Fruit fly (Drosophila melanogaster) whole organism, pupa: ENCODE measurements around the gene CG34132.

Experiments
- CG10348 ChIP-seq: fragments of 200-800 bp; sonication (Bioruptor generic); IDR thresholded peaks from 2 replicates; pipeline ENCODE4 v1.3.6; 2022; ENCODE audit warnings: missing biosample characterization, missing genetic modification characterization
- CG12605 ChIP-seq: fragments of 200-800 bp; sonication (Bioruptor generic); IDR thresholded peaks from 2 replicates; pipeline ENCODE4 v1.3.6; 2022; ENCODE audit warnings: missing biosample characterization, missing genetic modification characterization
- CG13204 ChIP-seq: fragments of 200-800 bp; sonication (Bioruptor generic); optimal IDR thresholded peaks from 2 replicates; lab custom pipeline; 2018; ENCODE audit warnings: missing biosample characterization, mild to moderate bottlenecking, missing genetic modification characterization, moderate library complexity
- CG14655 ChIP-seq: fragments of 200-800 bp; sonication (Bioruptor generic); optimal IDR thresholded peaks from 3 replicates; lab custom pipeline; 2017; ENCODE audit warnings: mild to moderate bottlenecking, missing biosample characterization, missing genetic modification reagents, missing genetic modification characterization
- CG15710 ChIP-seq: fragments of 200-800 bp; sonication (Bioruptor generic); optimal IDR thresholded peaks from 2 replicates; lab custom pipeline; 2018; ENCODE audit warnings: missing biosample characterization, mild to moderate bottlenecking, missing genetic modification characterization, moderate library complexity
- CG17806 ChIP-seq: fragments of 200-800 bp; sonication (Bioruptor generic); optimal IDR thresholded peaks from 2 replicates; lab custom pipeline; 2018; ENCODE audit warnings: missing biosample characterization, mild to moderate bottlenecking, missing genetic modification characterization, moderate library complexity
- CG32121 ChIP-seq: fragments of 200-800 bp; sonication (Bioruptor generic); IDR thresholded peaks from 2 replicates; pipeline ENCODE4 v1.3.6; 2022; ENCODE audit warnings: missing biosample characterization, missing genetic modification characterization
- CG34367 ChIP-seq: fragments of 200-800 bp; sonication (Bioruptor generic); optimal IDR thresholded peaks from 2 replicates; lab custom pipeline; 2018; ENCODE audit warnings: missing biosample characterization, mild to moderate bottlenecking, missing genetic modification characterization
- CG4496 ChIP-seq: fragments of 200-800 bp; sonication (Bioruptor generic); IDR thresholded peaks from 3 replicates; pipeline ENCODE4 v1.3.6; 2022; ENCODE audit warnings: missing biosample characterization, missing genetic modification characterization
- CG8159 ChIP-seq: fragments of 200-800 bp; sonication (Bioruptor generic); optimal IDR thresholded peaks from 3 replicates; lab custom pipeline; 2018; ENCODE audit warnings: missing biosample characterization, mild to moderate bottlenecking, missing genetic modification characterization, moderate library complexity
- CG8301 ChIP-seq: fragments of 200-800 bp; sonication (Bioruptor generic); optimal IDR thresholded peaks from 2 replicates; lab custom pipeline; 2018; ENCODE audit warnings: missing biosample characterization, mild to moderate bottlenecking, missing genetic modification characterization
- CG9948 ChIP-seq: fragments of 200-800 bp; sonication (Bioruptor generic); optimal IDR thresholded peaks from 2 replicates; lab custom pipeline; 2018; ENCODE audit warnings: missing biosample characterization, mild to moderate bottlenecking, missing genetic modification characterization, moderate library complexity
- D1 ChIP-seq: fragments of 200-800 bp; sonication (Bioruptor generic); optimal IDR thresholded peaks from 2 replicates; lab custom pipeline; 2018; ENCODE audit warnings: missing biosample characterization, mild to moderate bottlenecking, missing genetic modification characterization, moderate library complexity
- EcR ChIP-seq: fragments of 200-800 bp; sonication (Bioruptor generic); optimal IDR thresholded peaks from 3 replicates; lab custom pipeline; 2019; ENCODE audit warnings: missing biosample characterization, missing genetic modification characterization, mild to moderate bottlenecking, moderate library complexity, missing genetic modification reagents
- Ets98B ChIP-seq: fragments of 200-800 bp; sonication (Bioruptor generic); IDR thresholded peaks from 2 replicates; pipeline ENCODE4 v1.3.6; 2022; ENCODE audit warnings: missing biosample characterization, missing genetic modification characterization
- Pif1A ChIP-seq: fragments of 200-800 bp; sonication (Bioruptor generic); optimal IDR thresholded peaks from 3 replicates; lab custom pipeline; 2016; ENCODE audit warnings: missing biosample characterization, missing genetic modification characterization
- Pif1B ChIP-seq: fragments of 200-800 bp; sonication (Bioruptor generic); optimal IDR thresholded peaks from 3 replicates; lab custom pipeline; 2016; ENCODE audit warnings: missing biosample characterization, missing genetic modification characterization
- Snoo ChIP-seq: fragments of 200-800 bp; sonication (Bioruptor generic); optimal IDR thresholded peaks from 3 replicates; lab custom pipeline; 2017; ENCODE audit warnings: missing biosample characterization, mild to moderate bottlenecking, missing genetic modification characterization, inconsistent platforms
- fd96Ca ChIP-seq: fragments of 200-800 bp; sonication (Bioruptor generic); IDR thresholded peaks from 3 replicates; pipeline ENCODE4 v1.3.6; 2022; ENCODE audit warnings: missing biosample characterization, missing genetic modification characterization
- gl ChIP-seq: fragments of 200-800 bp; sonication (Bioruptor generic); optimal IDR thresholded peaks from 2 replicates; lab custom pipeline; 2018; ENCODE audit warnings: missing biosample characterization, mild to moderate bottlenecking, missing genetic modification characterization
- rn ChIP-seq: fragments of 200-800 bp; sonication (Bioruptor generic); IDR thresholded peaks from 2 replicates; pipeline ENCODE4 v1.3.6; 2022; ENCODE audit warnings: missing biosample characterization, missing genetic modification characterization

The CG34132 gene

DNA sequence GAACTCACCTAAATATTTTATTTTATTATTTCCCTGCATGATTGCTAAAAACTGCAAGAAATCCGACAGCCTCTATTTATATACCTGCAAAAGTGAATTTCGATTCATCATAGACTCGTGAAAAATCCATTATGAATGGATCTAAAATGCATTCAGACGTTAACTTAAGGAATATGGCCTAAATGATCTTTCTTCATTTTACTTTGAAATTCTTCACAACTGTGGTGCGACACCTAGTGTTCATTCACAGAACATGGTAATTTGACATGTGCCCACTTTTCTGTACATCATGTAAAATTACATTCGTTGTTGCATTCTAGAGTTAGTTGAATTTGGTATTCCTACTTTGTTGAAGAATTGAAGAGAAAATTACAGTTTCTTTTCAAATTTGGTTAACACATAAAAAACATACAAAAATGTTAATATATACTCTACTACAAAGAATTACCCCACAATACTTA, 5.4 kb downstream of the CG34132 start, which contains the start of gene Spn28Db:
Spn28Db (minus strand) TSS at position 51 of the 461 bp plus-strand sequence.
- TF ChIP-seq CG8159 (tag; lab: Kevin White, UChicago) (no peak), EcR (GFP tag; lab: Kevin White, UChicago) (no peak), CG15710 (no peak), Pif1B (GFP tag; lab: Kevin White, UChicago) (no peak), D1 (tag; lab: Kevin White, UChicago) (peak; percentile 91)
- TF ChIP-seq, all 21 proteins: peak for 1

DNA sequence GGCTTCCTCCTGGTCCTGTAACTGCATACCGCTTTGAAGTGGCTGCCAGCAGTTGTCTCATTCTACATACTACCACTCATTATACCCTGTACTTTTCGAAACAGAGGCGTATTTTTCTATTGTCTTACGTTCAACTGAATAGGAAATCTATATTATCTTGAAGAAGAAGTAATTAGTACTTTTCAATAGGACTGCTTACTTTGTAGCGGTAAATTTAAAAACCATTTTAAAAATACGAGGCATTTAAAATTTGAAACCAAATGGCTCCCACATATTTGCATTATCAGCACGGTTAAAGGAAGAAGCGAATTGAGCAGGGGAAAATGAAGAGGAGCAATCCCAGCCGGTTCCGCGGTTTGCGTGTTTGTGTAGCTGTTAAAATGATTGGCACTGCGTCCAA, 11.9 kb downstream of the CG34132 start:
- TF ChIP-seq CG34367 (tag; lab: Kevin White, UChicago) (peak; percentile 56), CG8301 (tag; lab: Kevin White, UChicago) (peak; percentile 70), CG32121 (no peak), gl (tag; lab: Kevin White, UChicago) (peak; percentile 1), Snoo (tag; lab: Kevin White, UChicago) (peak; percentile 64), CG15710 (peak; percentile 45), rn (GFP tag; lab: Robert Waterston, UW) (no peak; the same call in 1 of the 2 replicates), CG9948 (tag; lab: Kevin White, UChicago) (peak; percentile 70), CG12605 (GFP tag; lab: Robert Waterston, UW) (no peak), D1 (tag; lab: Kevin White, UChicago) (no peak), Pif1B (GFP tag; lab: Kevin White, UChicago) (peak; percentile 68), CG14655 (GFP tag; lab: Kevin White, UChicago) (peak; percentile 69), CG8159 (tag; lab: Kevin White, UChicago) (peak; percentile 60), Ets98B (peak; percentile 55; the same call in 1 of the 2 replicates), CG4496 (GFP tag; lab: Robert Waterston, UW) (peak; percentile 24; the same call in 1 of the 3 replicates), CG17806 (tag; lab: Kevin White, UChicago) (peak; percentile 74), Pif1A (GFP tag; lab: Kevin White, UChicago) (peak; percentile 57), fd96Ca (GFP tag; lab: Robert Waterston, UW) (no peak), CG10348 (GFP tag; lab: Robert Waterston, UW) (no peak)

DNA sequence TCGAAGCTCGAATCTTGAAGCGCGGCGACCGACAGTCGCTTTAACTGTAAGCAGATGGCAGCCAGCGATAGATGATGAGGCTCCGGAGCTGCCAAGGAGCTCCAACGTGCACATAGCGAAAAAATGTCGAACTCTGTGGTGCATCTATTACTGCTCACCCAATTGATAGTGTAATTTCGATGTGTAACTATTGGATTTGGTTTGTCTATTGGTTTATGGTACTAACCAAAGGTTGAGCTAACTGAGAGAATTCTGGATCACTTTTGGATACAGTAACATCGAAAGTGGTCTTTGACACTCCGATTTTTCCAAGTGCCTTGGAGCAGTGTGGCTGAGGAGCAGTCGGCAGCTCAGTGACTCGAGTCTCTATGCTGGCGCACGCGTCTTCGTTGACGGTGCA, 13.3 kb downstream of the CG34132 start:
- peak; percentile 79 for TF ChIP-seq Pif1A (GFP tag; lab: Kevin White, UChicago)
- peak; percentile 64 for TF ChIP-seq rn (GFP tag; lab: Robert Waterston, UW)
- TF ChIP-seq D1 (tag; lab: Kevin White, UChicago), result peak; percentile 49
- peak; percentile 56 for TF ChIP-seq CG12605 (GFP tag; lab: Robert Waterston, UW)
- TF ChIP-seq CG14655 (GFP tag; lab: Kevin White, UChicago), result peak; percentile 87
- no peak for TF ChIP-seq CG10348 (GFP tag; lab: Robert Waterston, UW)
- TF ChIP-seq CG8159 (tag; lab: Kevin White, UChicago), result peak; percentile 85
- peak; percentile 83 for TF ChIP-seq Ets98B
- TF ChIP-seq CG8301 (tag; lab: Kevin White, UChicago), result peak; percentile 88
- TF ChIP-seq gl (tag; lab: Kevin White, UChicago), result peak; percentile 74
- peak; percentile 49 for TF ChIP-seq Pif1B (GFP tag; lab: Kevin White, UChicago)
- peak; percentile 64 for TF ChIP-seq Snoo (tag; lab: Kevin White, UChicago)
- TF ChIP-seq CG15710, result peak; percentile 80
- peak; percentile 71 for TF ChIP-seq CG13204 (GFP tag; lab: Kevin White, UChicago)
- TF ChIP-seq CG4496 (GFP tag; lab: Robert Waterston, UW), result peak; percentile 92
- TF ChIP-seq CG34367 (tag; lab: Kevin White, UChicago), result peak; percentile 86
- TF ChIP-seq EcR (GFP tag; lab: Kevin White, UChicago), result no peak
- TF ChIP-seq CG9948 (tag; lab: Kevin White, UChicago), result peak; percentile 86
- peak; percentile 91 for TF ChIP-seq CG17806 (tag; lab: Kevin White, UChicago)
- peak; percentile 89 for TF ChIP-seq fd96Ca (GFP tag; lab: Robert Waterston, UW)
- TF ChIP-seq CG32121, result peak; percentile 69
- TF ChIP-seq, all 21 proteins: peak for 19

DNA sequence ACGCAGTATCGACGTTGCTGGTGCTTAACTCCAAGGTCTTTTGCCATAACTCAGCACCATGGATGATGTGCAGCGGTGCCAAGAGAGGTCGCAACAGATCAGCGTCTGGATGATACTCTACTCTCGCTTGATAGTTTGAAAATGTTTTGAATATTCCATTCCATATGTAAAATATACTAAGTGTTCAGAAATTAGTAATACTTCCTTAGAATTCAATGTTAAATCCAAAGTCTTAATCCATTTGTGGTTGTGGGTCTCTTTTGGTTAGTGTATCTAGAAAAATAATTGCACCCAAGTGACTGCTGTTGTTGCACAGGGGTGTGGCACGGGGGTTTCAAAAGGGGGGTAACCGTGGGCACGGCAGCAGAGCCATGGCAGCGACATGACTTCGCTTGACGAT, 13.8 kb downstream of the CG34132 start:
- TF ChIP-seq Pif1A (GFP tag; lab: Kevin White, UChicago) (peak; percentile 68), CG14655 (GFP tag; lab: Kevin White, UChicago) (peak; percentile 71), CG34367 (tag; lab: Kevin White, UChicago) (peak; percentile 78), Ets98B (peak; percentile 71), CG15710 (peak; percentile 76), rn (GFP tag; lab: Robert Waterston, UW) (peak; percentile 16; the same call in 1 of the 2 replicates), EcR (GFP tag; lab: Kevin White, UChicago) (no peak), D1 (tag; lab: Kevin White, UChicago) (no peak), CG13204 (GFP tag; lab: Kevin White, UChicago) (peak; percentile 46), CG17806 (tag; lab: Kevin White, UChicago) (peak; percentile 80), CG4496 (GFP tag; lab: Robert Waterston, UW) (peak; percentile 74), CG32121 (peak; percentile 50), CG8301 (tag; lab: Kevin White, UChicago) (peak; percentile 80), CG10348 (GFP tag; lab: Robert Waterston, UW) (no peak), CG12605 (GFP tag; lab: Robert Waterston, UW) (peak; percentile 74), Snoo (tag; lab: Kevin White, UChicago) (peak; percentile 10), CG9948 (tag; lab: Kevin White, UChicago) (peak; percentile 78), CG8159 (tag; lab: Kevin White, UChicago) (peak; percentile 77), gl (tag; lab: Kevin White, UChicago) (peak; percentile 59), fd96Ca (GFP tag; lab: Robert Waterston, UW) (peak; percentile 72), Pif1B (GFP tag; lab: Kevin White, UChicago) (peak; percentile 49)
- TF ChIP-seq, all 21 proteins: peak for 18

DNA sequence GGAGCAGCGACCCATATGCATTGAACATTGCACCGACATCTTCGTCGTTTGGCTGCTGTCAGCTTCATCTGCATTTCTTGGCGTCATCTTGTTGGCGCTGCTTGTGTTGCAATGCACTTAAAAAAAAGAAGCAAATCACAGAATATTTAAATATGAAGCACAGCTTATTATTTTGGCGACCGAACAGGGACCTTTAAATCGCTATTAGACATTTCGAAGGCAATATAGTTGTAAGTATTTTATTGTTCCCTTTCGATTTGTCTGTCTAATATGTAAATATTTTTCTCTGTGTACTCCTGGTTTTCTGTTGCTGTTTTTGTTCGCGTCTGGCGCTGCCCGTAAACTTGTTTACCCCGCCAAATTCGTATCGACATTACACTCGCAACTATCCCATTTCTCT, 14.6 kb downstream of the CG34132 start:
- peak; percentile 98 for TF ChIP-seq CG14655 (GFP tag; lab: Kevin White, UChicago)
- TF ChIP-seq CG17806 (tag; lab: Kevin White, UChicago), result peak; percentile 98
- TF ChIP-seq gl (tag; lab: Kevin White, UChicago), result peak; percentile 96
- peak; percentile 91 for TF ChIP-seq CG32121
- TF ChIP-seq CG8301 (tag; lab: Kevin White, UChicago), result peak; percentile 98
- TF ChIP-seq fd96Ca (GFP tag; lab: Robert Waterston, UW), result peak; percentile 95
- peak; percentile 96 for TF ChIP-seq CG12605 (GFP tag; lab: Robert Waterston, UW)
- TF ChIP-seq CG13204 (GFP tag; lab: Kevin White, UChicago), result peak; percentile 91
- TF ChIP-seq CG34367 (tag; lab: Kevin White, UChicago), result peak; percentile 97
- peak; percentile 97 for TF ChIP-seq Pif1A (GFP tag; lab: Kevin White, UChicago)
- TF ChIP-seq CG15710, result peak; percentile 97
- TF ChIP-seq CG8159 (tag; lab: Kevin White, UChicago), result peak; percentile 97
- peak; percentile 96 for TF ChIP-seq Ets98B
- peak; percentile 95 for TF ChIP-seq Snoo (tag; lab: Kevin White, UChicago)
- TF ChIP-seq Pif1B (GFP tag; lab: Kevin White, UChicago), result peak; percentile 98
- peak; percentile 97 for TF ChIP-seq CG4496 (GFP tag; lab: Robert Waterston, UW)
- peak; percentile 87 for TF ChIP-seq D1 (tag; lab: Kevin White, UChicago)
- peak; percentile 97 for TF ChIP-seq CG9948 (tag; lab: Kevin White, UChicago)
- peak; percentile 47; the same call in 1 of the 2 replicates for TF ChIP-seq CG10348 (GFP tag; lab: Robert Waterston, UW)
- peak; percentile 89 for TF ChIP-seq rn (GFP tag; lab: Robert Waterston, UW)
- peak; percentile 45 for TF ChIP-seq EcR (GFP tag; lab: Kevin White, UChicago)
